Fruit fly (Drosophila melanogaster): Measurements from ENCODE around the gene msi.

- TF ChIP-seq Nf-YA (GFP tag; IDR thresholded peaks at IDR 0.05) (no peak), ham (GFP tag; IDR thresholded peaks at IDR 0.05) (no peak), CG6654 (GFP tag; optimal IDR thresholded peaks at IDR 0.05) (no peak), ab (GFP tag; optimal IDR thresholded peaks at IDR 0.05) (no peak)
Measured at dm6 chr3R:25495072-25495471, 20.8 kb upstream of the msi start, which contains the start of gene CG33494.
